Worm (Caenorhabditis elegans) whole organism, mixed stage, embryonic: ENCODE data around the gene ZC513.14.

Source experiments
- blmp-1 ChIP-seq: fragments of 150-350 bp; optimal IDR thresholded peaks from 2 replicates; lab custom pipeline; 2014; ENCODE audit warnings: missing biosample characterization, missing genetic modification characterization
- ceh-83 ChIP-seq: fragments of 200-800 bp; sonication (Bioruptor generic); optimal IDR thresholded peaks from 2 replicates; lab custom pipeline; 2018; ENCODE audit warnings: mild to moderate bottlenecking, missing genetic modification characterization, missing compliant biosample characterization
- lin-32 ChIP-seq: fragments of 200-800 bp; sonication (Bioruptor generic); optimal IDR thresholded peaks from 2 replicates; lab custom pipeline; 2018; ENCODE audit warnings: mild to moderate bottlenecking, missing genetic modification characterization, missing compliant biosample characterization
- lsy-2 ChIP-seq: fragments of 150-350 bp; optimal IDR thresholded peaks from 2 replicates; lab custom pipeline; 2014; ENCODE audit warnings: missing biosample characterization, missing genetic modification characterization
- nhr-237 ChIP-seq: fragments of 150-350 bp; optimal IDR thresholded peaks from 2 replicates; lab custom pipeline; 2014; ENCODE audit warnings: missing biosample characterization, missing genetic modification characterization
- nhr-76 ChIP-seq: sonication (generic microtip); optimal IDR thresholded peaks from 2 replicates; lab custom pipeline; 2017; ENCODE audit warnings: missing biosample characterization, missing genetic modification characterization
- snpc-4 ChIP-seq: fragments of 150-350 bp; optimal IDR thresholded peaks from 2 replicates; lab custom pipeline; 2014; ENCODE audit warnings: missing biosample characterization, missing genetic modification characterization
- unc-39 ChIP-seq: fragments of 150-350 bp; optimal IDR thresholded peaks from 2 replicates; lab custom pipeline; 2014; ENCODE audit warnings: missing biosample characterization, missing genetic modification characterization
- ztf-11 ChIP-seq: fragments of 150-350 bp; optimal IDR thresholded peaks from 2 replicates; lab custom pipeline; 2014; ENCODE audit warnings: missing biosample characterization, missing genetic modification characterization

DNA sequence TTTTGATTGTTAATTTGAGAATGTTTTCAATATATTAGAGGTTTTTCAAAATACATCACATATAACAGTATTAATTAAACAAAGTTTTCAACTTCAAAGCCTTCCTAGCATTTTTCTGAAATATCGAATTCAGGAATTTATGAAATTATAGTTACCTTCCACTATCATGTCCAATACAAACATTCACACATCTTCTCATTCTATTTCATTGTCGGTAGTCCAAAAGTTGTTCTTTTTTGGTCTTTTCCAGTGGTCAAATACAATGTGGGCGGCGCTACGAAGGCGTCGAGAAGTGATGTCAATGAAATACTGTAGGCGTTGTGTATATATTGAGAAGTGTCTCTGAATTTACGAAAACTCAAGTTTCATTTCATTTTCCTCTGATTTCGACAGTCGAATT lies 39.9 kb upstream of the ZC513.14 start, which contains the start of gene catp-3:
- TF ChIP-seq blmp-1 (tag; lab: Kevin White, UChicago) (no peak), nhr-237 (tag; lab: Kevin White, UChicago) (no peak), ceh-83 (no peak), lin-32 (GFP tag; lab: Kevin White, UChicago) (no peak), nhr-76 (no peak), unc-39 (tag; lab: Kevin White, UChicago) (no peak), lsy-2 (no peak), ztf-11 (no peak), snpc-4 (tag; lab: Kevin White, UChicago) (no peak)
